Worm (Caenorhabditis elegans) whole organism, L4 larva: ENCODE measurements around the gene K10C2.12.

ENCODE experiments used
- ceh-44 ChIP-seq: fragments of 200-800 bp; sonication (Bioruptor generic); IDR thresholded peaks from 2 replicates; pipeline ENCODE4 v1.3.6; 2022; ENCODE audit warnings: missing genetic modification reagents, missing genetic modification characterization, missing compliant biosample characterization
- daf-8 ChIP-seq: fragments of 200-800 bp; sonication (Bioruptor generic); IDR thresholded peaks from 2 replicates; pipeline ENCODE4 v1.3.6; 2022; ENCODE audit warnings: missing genetic modification characterization, missing compliant biosample characterization
- dpl-1 ChIP-seq: fragments of 150-350 bp; optimal IDR thresholded peaks from 2 replicates; lab custom pipeline; 2014; ENCODE audit warnings: missing biosample characterization, missing genetic modification reagents, missing genetic modification characterization
- egl-27 ChIP-seq: sonication (generic microtip); optimal IDR thresholded peaks from 3 replicates; lab custom pipeline; 2017; ENCODE audit warnings: missing biosample characterization, missing genetic modification reagents, missing genetic modification characterization
- nhr-25 ChIP-seq: sonication (generic microtip); optimal IDR thresholded peaks from 2 replicates; lab custom pipeline; 2017; ENCODE audit warnings: missing genetic modification characterization, mild to moderate bottlenecking, missing compliant biosample characterization, antibody characterized with exemption, moderate library complexity, borderline replicate concordance; ENCODE audit not compliant: insufficient read depth
- nhr-28 ChIP-seq: fragments of 150-350 bp; optimal IDR thresholded peaks from 2 replicates; lab custom pipeline; 2014; ENCODE audit warnings: missing biosample characterization, missing genetic modification characterization
- nhr-76 ChIP-seq: fragments of 150-350 bp; optimal IDR thresholded peaks from 2 replicates; lab custom pipeline; 2014; ENCODE audit warnings: missing biosample characterization, missing genetic modification characterization
- skn-1 ChIP-seq: fragments of 150-350 bp; optimal IDR thresholded peaks from 2 replicates; lab custom pipeline; 2014; ENCODE audit warnings: missing biosample characterization, missing genetic modification characterization
- ztf-7 ChIP-seq: fragments of 150-350 bp; optimal IDR thresholded peaks from 2 replicates; lab custom pipeline; 2014; ENCODE audit warnings: missing biosample characterization, missing genetic modification characterization

ce11 chrX:6413583-6413982 is 7.0 kb downstream of the K10C2.12 start:
- no peak for TF ChIP-seq egl-27 (tag; lab: Kevin White, UChicago)
- no peak for TF ChIP-seq dpl-1 (GFP tag; lab: Kevin White, UChicago)
- TF ChIP-seq nhr-28: no peak
- no peak for TF ChIP-seq ceh-44 (GFP tag; lab: Robert Waterston, UW)
- no peak for TF ChIP-seq nhr-25
- no peak for TF ChIP-seq ztf-7 (tag; lab: Kevin White, UChicago)
- no peak for TF ChIP-seq daf-8 (GFP tag; lab: Robert Waterston, UW)
- TF ChIP-seq skn-1 (tag; lab: Kevin White, UChicago): no peak
- TF ChIP-seq nhr-76 (tag; lab: Kevin White, UChicago): no peak
